Worm (Caenorhabditis elegans): ENCODE results near the gene rml-3.
A peak's percentile ranks its signal among the peaks of the same experiment; 100 is the strongest.

The rml-3 gene

ce11 chrX:6253160-6253559 is 14.3 kb upstream of the rml-3 start:
- no peak for TF ChIP-seq pat-9 (tag; optimal IDR thresholded peaks at IDR 0.05)
- no peak for TF ChIP-seq odd-2 (tag; optimal IDR thresholded peaks at IDR 0.05)
- TF ChIP-seq F13H6.1 (tag; optimal IDR thresholded peaks at IDR 0.05), result no peak
- no peak for TF ChIP-seq ztf-16 (tag; optimal IDR thresholded peaks at IDR 0.05)
- no peak for TF ChIP-seq ceh-34 (tag; optimal IDR thresholded peaks at IDR 0.05)

DNA sequence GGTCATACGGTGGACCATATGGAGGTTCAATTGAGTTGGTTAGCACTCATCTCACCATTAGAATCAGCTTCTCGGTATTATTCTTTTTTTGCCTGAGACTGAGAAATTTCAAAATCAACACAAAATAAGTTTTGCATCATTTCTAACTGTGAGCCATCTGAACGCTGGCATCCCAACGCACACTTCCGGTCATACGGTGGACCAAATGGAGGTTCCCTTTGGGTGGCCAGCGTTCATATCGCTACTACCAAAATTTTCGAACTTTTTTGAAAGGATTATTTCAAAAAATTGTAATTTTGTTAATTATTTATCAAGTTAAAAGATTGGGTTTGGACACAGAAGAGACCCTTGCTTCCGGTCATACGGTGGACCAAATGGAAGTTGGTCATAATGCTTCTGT is 13.9 kb upstream of the rml-3 start:
- TF ChIP-seq pha-4 (tag; optimal IDR thresholded peaks at IDR 0.05), result no peak
- TF ChIP-seq K09A11.1 (tag; optimal IDR thresholded peaks at IDR 0.05; ENCODE audit: insufficient read depth), result no peak
- TF ChIP-seq lim-6 (tag; optimal IDR thresholded peaks at IDR 0.05), result no peak
- TF ChIP-seq C38D4.7 (GFP tag; optimal IDR thresholded peaks at IDR 0.05), result no peak
- TF ChIP-seq pros-1 (tag; optimal IDR thresholded peaks at IDR 0.05), result no peak
- TF ChIP-seq hlh-6 (tag; optimal IDR thresholded peaks at IDR 0.05), result no peak
- no peak for TF ChIP-seq fax-1 (tag; optimal IDR thresholded peaks at IDR 0.05)
- no peak for TF ChIP-seq F13H6.1 (tag; optimal IDR thresholded peaks at IDR 0.05)

DNA sequence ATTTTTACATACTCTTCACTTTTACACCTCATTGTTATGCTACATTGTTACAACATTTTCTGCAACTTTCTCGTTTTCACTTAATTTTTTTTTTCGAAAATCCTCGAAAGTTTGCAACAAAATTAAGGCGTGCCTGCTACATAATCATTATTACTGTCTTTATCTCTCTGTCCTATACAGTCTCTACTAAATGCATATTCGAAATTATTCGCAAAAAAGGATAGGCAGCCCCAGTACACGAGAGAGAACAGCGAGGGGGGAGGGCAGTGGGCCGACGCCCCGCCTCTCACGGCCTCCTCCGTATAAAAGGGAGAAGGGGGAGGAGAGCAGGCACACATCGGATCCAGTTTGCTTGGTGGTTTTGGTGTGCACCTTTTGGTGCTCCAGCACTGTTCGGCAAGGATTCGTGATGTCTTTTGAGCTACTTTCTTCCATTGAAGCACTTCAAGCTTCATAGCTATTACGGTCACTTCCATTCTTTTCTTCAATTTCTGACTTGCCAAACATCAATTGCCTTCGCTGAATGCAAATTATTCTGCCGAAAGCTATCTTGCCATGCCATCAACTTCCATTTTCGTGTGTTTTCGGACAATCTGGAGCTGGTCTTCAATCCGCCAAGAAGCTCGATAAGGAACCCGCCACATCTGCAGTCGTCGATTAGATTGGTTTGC is 13.2 kb upstream of the rml-3 start:
- TF ChIP-seq pros-1 (tag; optimal IDR thresholded peaks at IDR 0.05) (peak; percentile 59), ama-1 (optimal IDR thresholded peaks at IDR 0.05) (peak; percentile 83), mec-3 (tag; optimal IDR thresholded peaks at IDR 0.05; ENCODE audit: borderline replicate concordance) (no peak), ceh-34 (tag; optimal IDR thresholded peaks at IDR 0.05) (peak; percentile 9), elt-4 (tag; optimal IDR thresholded peaks at IDR 0.05) (no peak), sox-2 (GFP tag; IDR thresholded peaks at IDR 0.05) (no peak), unc-86 (tag; optimal IDR thresholded peaks at IDR 0.05) (no peak), pha-4 (tag; optimal IDR thresholded peaks at IDR 0.05) (no peak), pat-9 (tag; optimal IDR thresholded peaks at IDR 0.05) (no peak), pha-2 (tag; optimal IDR thresholded peaks at IDR 0.05) (no peak), fkh-10 (GFP tag; optimal IDR thresholded peaks at IDR 0.05) (no peak), unc-42 (tag; optimal IDR thresholded peaks at IDR 0.05) (peak; percentile 33), rnt-1 (tag; optimal IDR thresholded peaks at IDR 0.05) (peak; percentile 48), fkh-6 (tag; optimal IDR thresholded peaks at IDR 0.05) (peak; percentile 32), ceh-31 (tag; optimal IDR thresholded peaks at IDR 0.05) (peak; percentile 54), ref-2 (tag; optimal IDR thresholded peaks at IDR 0.05) (peak; percentile 53), hlh-13 (GFP tag; optimal IDR thresholded peaks at IDR 0.05) (peak; percentile 15), gmeb-2 (tag; optimal IDR thresholded peaks at IDR 0.05) (peak; percentile 37), lim-6 (tag; optimal IDR thresholded peaks at IDR 0.05) (no peak), ceh-18 (tag; optimal IDR thresholded peaks at IDR 0.05) (peak; percentile 38), nfya-1 (tag; optimal IDR thresholded peaks at IDR 0.05) (peak; percentile 21), unc-3 (GFP tag; conservative IDR thresholded peaks at IDR 0.05) (no peak), unc-3 (tag; optimal IDR thresholded peaks at IDR 0.05) (no peak), dve-1 (tag; optimal IDR thresholded peaks at IDR 0.05) (peak; percentile 16), C08G9.2 (tag; optimal IDR thresholded peaks at IDR 0.05) (no peak), F13H6.1 (tag; optimal IDR thresholded peaks at IDR 0.05) (peak; percentile 10), odd-2 (tag; optimal IDR thresholded peaks at IDR 0.05) (no peak), ceh-2 (tag; optimal IDR thresholded peaks at IDR 0.05) (peak; percentile 37)

DNA sequence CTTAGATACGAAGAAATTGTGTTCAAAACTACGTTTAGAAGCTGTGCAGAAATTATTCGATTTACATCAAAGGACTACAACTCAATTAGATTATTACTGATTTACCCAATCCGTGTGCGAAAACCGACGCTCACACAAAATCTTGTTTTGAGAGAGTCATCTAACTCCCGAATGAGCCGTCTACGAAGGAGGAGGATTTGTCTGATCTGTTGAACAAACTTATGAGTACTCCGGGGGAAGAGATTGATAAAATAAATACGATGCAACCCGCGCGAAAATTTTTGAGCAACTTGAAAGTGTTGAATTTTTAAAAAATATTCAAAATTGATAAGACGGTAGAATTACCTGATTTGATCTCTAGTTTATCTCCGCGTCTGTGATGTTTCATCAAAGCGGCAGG is 12.5 kb upstream of the rml-3 start:
- TF ChIP-seq ceh-2 (tag; optimal IDR thresholded peaks at IDR 0.05) (no peak), unc-3 (GFP tag; conservative IDR thresholded peaks at IDR 0.05) (no peak), unc-3 (tag; optimal IDR thresholded peaks at IDR 0.05) (no peak), madf-2 (tag; optimal IDR thresholded peaks at IDR 0.05) (no peak), ceh-9 (tag; optimal IDR thresholded peaks at IDR 0.05) (no peak), fkh-10 (GFP tag; optimal IDR thresholded peaks at IDR 0.05) (no peak), hlh-15 (tag; optimal IDR thresholded peaks at IDR 0.05) (no peak), sox-4 (tag; optimal IDR thresholded peaks at IDR 0.05) (no peak), tbx-7 (tag; optimal IDR thresholded peaks at IDR 0.05) (no peak), pat-9 (tag; optimal IDR thresholded peaks at IDR 0.05) (no peak), unc-55 (GFP tag; optimal IDR thresholded peaks at IDR 0.05) (no peak), ceh-24 (tag; optimal IDR thresholded peaks at IDR 0.05) (no peak), pros-1 (tag; optimal IDR thresholded peaks at IDR 0.05) (no peak), C38D4.7 (GFP tag; optimal IDR thresholded peaks at IDR 0.05) (no peak), ttx-3 (tag; optimal IDR thresholded peaks at IDR 0.05) (no peak), ceh-14 (tag; optimal IDR thresholded peaks at IDR 0.05) (no peak), ama-1 (optimal IDR thresholded peaks at IDR 0.05) (no peak), pax-1 (tag; optimal IDR thresholded peaks at IDR 0.05) (no peak), sdc-2 (tag; optimal IDR thresholded peaks at IDR 0.05) (no peak)
